Fruit fly (Drosophila melanogaster): Measurements from ENCODE around the gene GMF.

Gene GMF

DNA sequence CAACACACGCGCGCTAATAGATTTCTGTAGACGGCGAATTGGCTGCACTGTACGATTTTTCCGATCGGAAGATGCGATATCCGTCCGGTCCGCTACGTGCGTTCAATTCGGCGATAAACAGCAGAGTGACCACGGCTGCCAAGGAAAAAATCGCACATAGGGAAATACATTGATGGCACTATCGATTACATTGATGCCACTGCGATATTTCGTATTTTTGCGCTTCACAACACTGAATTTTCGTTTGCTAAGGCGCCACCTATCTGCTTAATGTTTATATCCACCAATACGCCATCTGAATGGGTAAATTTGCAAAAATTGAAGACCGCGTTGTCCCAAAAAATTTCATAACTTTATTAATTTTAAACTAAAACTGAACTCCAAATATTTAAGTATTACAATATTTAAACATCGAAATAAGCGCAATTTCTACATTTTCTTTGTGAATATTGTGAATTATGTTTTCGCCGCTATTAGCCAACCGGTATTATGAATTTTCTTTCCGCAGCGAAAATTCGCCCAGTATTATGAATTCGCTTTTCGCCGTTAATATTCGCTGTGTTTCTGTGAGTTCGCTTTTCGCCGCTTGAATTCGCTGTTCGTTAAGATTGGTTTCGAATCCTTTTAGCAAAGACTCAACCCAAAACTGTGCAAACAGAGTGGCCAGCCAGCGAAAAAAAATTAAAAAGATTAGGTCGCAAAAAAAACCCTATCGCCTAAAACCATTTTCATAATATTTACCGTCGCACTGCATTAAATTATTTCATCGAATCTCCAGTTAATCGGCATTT is 15.0 kb downstream of the GMF start, which contains the start of the genes crp and pkaap (continued):
- TF ChIP-seq stc (GFP tag; IDR thresholded peaks at IDR 0.05): no peak
- TF ChIP-seq Max (GFP tag; optimal IDR thresholded peaks at IDR 0.05): peak; percentile 86
- TF ChIP-seq CG9876 (GFP tag; optimal IDR thresholded peaks at IDR 0.05): peak; percentile 84
- TF ChIP-seq Atf-2 (GFP tag; optimal IDR thresholded peaks at IDR 0.05): peak; percentile 84
- TF ChIP-seq mirr (GFP tag; optimal IDR thresholded peaks at IDR 0.05): peak; percentile 75
- no peak for TF ChIP-seq CG3847 (GFP tag; IDR thresholded peaks at IDR 0.05)
- peak; percentile 48 for TF ChIP-seq phol (tag; optimal IDR thresholded peaks at IDR 0.05)
- peak in 1 of 2 experiments; percentile 77 for TF ChIP-seq insv (GFP tag; optimal IDR thresholded peaks at IDR 0.05)
- no peak for TF ChIP-seq CG30020 (tag; optimal IDR thresholded peaks at IDR 0.05)
- peak; percentile 78 for TF ChIP-seq CG18599 (GFP tag; optimal IDR thresholded peaks at IDR 0.05)
- peak; percentile 90 for TF ChIP-seq B-H2 (GFP tag; optimal IDR thresholded peaks at IDR 0.05)
- peak; percentile 85 for TF ChIP-seq CG1602 (GFP tag; optimal IDR thresholded peaks at IDR 0.05)
- TF ChIP-seq pzg (GFP tag; optimal IDR thresholded peaks at IDR 0.05): peak; percentile 97
- TF ChIP-seq CG4424 (GFP tag; optimal IDR thresholded peaks at IDR 0.05): peak; percentile 75
- no peak for TF ChIP-seq CG11560 (tag; IDR thresholded peaks at IDR 0.05)
- no peak for TF ChIP-seq ham (GFP tag; IDR thresholded peaks at IDR 0.05)
- TF ChIP-seq Fer1 (GFP tag; optimal IDR thresholded peaks at IDR 0.05): peak; percentile 54
- no peak for TF ChIP-seq knrl (GFP tag; IDR thresholded peaks at IDR 0.05; ENCODE audit: partially characterized antibody)
- peak; percentile 78 for TF ChIP-seq vfl (GFP tag; optimal IDR thresholded peaks at IDR 0.05)
- no peak for TF ChIP-seq lmd (GFP tag; IDR thresholded peaks at IDR 0.05)
- TF ChIP-seq Atf3 (GFP tag; optimal IDR thresholded peaks at IDR 0.05): peak; percentile 54
- peak; percentile 59 for TF ChIP-seq CG12236 (GFP tag; optimal IDR thresholded peaks at IDR 0.05)
- TF ChIP-seq CG6854 (GFP tag; optimal IDR thresholded peaks at IDR 0.05): peak; percentile 37
- no peak for TF ChIP-seq ken (GFP tag; IDR thresholded peaks at IDR 0.05)
- TF ChIP-seq Spps (tag; optimal IDR thresholded peaks at IDR 0.05): peak; percentile 12
- TF ChIP-seq aop (GFP tag; IDR thresholded peaks at IDR 0.05): no peak
- peak; percentile 72 for TF ChIP-seq Sin3A (optimal IDR thresholded peaks at IDR 0.05)
- TF ChIP-seq CG31224 (GFP tag; IDR thresholded peaks at IDR 0.05): no peak
- no peak for TF ChIP-seq dati (GFP tag; IDR thresholded peaks at IDR 0.05)
- no peak for TF ChIP-seq gem (tag; optimal IDR thresholded peaks at IDR 0.05)
- TF ChIP-seq CG11093 (GFP tag; IDR thresholded peaks at IDR 0.05): peak; percentile 55; the same call in 2 of the 3 replicates
- TF ChIP-seq Ets97D (GFP tag; optimal IDR thresholded peaks at IDR 0.05): peak; percentile 93
- TF ChIP-seq CG16863 (GFP tag; optimal IDR thresholded peaks at IDR 0.05): peak; percentile 82
- peak; percentile 65 for TF ChIP-seq nom (GFP tag; optimal IDR thresholded peaks at IDR 0.05)
- TF ChIP-seq eyg (GFP tag; optimal IDR thresholded peaks at IDR 0.05): peak; percentile 65
- TF ChIP-seq ac (GFP tag; optimal IDR thresholded peaks at IDR 0.05): peak; percentile 3
- TF ChIP-seq peb (GFP tag; IDR thresholded peaks at IDR 0.05): no peak
- TF ChIP-seq Lpt (GFP tag; optimal IDR thresholded peaks at IDR 0.05): no peak
- peak; percentile 97 for TF ChIP-seq BEAF-32 (GFP tag; optimal IDR thresholded peaks at IDR 0.05)
- peak; percentile 49 for TF ChIP-seq CG8924 (tag; optimal IDR thresholded peaks at IDR 0.05)
- no peak for TF ChIP-seq sqz (GFP tag; optimal IDR thresholded peaks at IDR 0.05)
- TF ChIP-seq CG31441 (GFP tag; IDR thresholded peaks at IDR 0.05): no peak
- no peak for TF ChIP-seq fd64A (GFP tag; optimal IDR thresholded peaks at IDR 0.05)
- peak; percentile 85 for TF ChIP-seq CG9797 (GFP tag; optimal IDR thresholded peaks at IDR 0.05)
- no peak for TF ChIP-seq CG8765 (GFP tag; IDR thresholded peaks at IDR 0.05)
- peak; percentile 71 for TF ChIP-seq CG17186 (GFP tag; optimal IDR thresholded peaks at IDR 0.05)
- peak; percentile 43 for TF ChIP-seq CG6654 (GFP tag; optimal IDR thresholded peaks at IDR 0.05)
- no peak for TF ChIP-seq CG4730 (GFP tag; IDR thresholded peaks at IDR 0.05)
- peak; percentile 62 for TF ChIP-seq CG2875 (GFP tag; optimal IDR thresholded peaks at IDR 0.05)
- no peak for TF ChIP-seq danr (GFP tag; IDR thresholded peaks at IDR 0.05)
- no peak for TF ChIP-seq E2f2 (GFP tag; IDR thresholded peaks at IDR 0.05)

Data from whole organism, embryonic.